Fruit fly (Drosophila melanogaster): Measurements from ENCODE around the gene Traf4.

Gene Traf4

DNA sequence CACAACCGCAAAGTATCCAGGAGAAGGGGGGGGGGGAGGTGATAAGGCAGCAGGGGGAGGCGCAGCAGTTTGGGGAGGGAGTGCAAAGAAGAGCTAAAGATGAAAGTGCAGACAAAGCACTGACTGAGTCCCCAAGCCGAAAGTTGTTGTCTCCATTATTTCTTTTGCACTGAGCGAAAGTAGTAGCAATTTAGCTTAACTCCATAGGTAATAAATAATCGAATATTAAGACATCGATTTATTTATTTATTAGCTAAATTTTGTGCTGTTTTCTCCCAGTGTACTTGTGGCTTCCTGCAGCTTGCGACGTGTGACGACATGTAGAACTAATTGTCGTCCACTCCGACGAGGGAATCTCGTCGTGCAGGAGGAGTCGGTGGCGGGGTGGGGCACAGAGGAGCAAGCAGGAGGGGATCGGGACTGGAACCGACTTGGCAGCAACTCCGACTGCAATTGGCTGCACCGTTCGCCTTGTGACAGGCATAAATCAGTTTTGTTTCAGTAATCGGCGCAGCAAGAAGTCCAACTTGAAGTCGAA is at the start of gene Traf4:
TSS of gene Traf4 (plus strand) at position 488 of the 538 bp plus-strand sequence.
- TF ChIP-seq ttk (optimal IDR thresholded peaks at IDR 0.05) (no peak), Sin3A (optimal IDR thresholded peaks at IDR 0.05) (no peak), h (optimal IDR thresholded peaks at IDR 0.05) (no peak), psq (optimal IDR thresholded peaks at IDR 0.05) (no peak), insv (optimal IDR thresholded peaks at IDR 0.05) (no peak), Myc (optimal IDR thresholded peaks at IDR 0.05) (no peak)

dm6 chr2L:4317910-4318309 is 43.8 kb upstream of the Traf4 start:
- no peak for TF ChIP-seq psq (optimal IDR thresholded peaks at IDR 0.05)
- no peak for TF ChIP-seq Myc (optimal IDR thresholded peaks at IDR 0.05)
- TF ChIP-seq insv (optimal IDR thresholded peaks at IDR 0.05) = no peak
- TF ChIP-seq h (optimal IDR thresholded peaks at IDR 0.05) = no peak
- no peak for TF ChIP-seq Sin3A (optimal IDR thresholded peaks at IDR 0.05)
- TF ChIP-seq ttk (optimal IDR thresholded peaks at IDR 0.05) = no peak

- no peak for TF ChIP-seq Myc (optimal IDR thresholded peaks at IDR 0.05)
- TF ChIP-seq Sin3A (optimal IDR thresholded peaks at IDR 0.05) = no peak
- TF ChIP-seq insv (optimal IDR thresholded peaks at IDR 0.05) = no peak
- TF ChIP-seq h (optimal IDR thresholded peaks at IDR 0.05) = no peak
- TF ChIP-seq psq (optimal IDR thresholded peaks at IDR 0.05) = no peak
- no peak for TF ChIP-seq ttk (optimal IDR thresholded peaks at IDR 0.05)
Measured at dm6 chr2L:4324254-4324653, 37.5 kb upstream of the Traf4 start, which contains the start of gene bdl. TSS of gene bdl (plus strand) at chr2L:4324554.

DNA sequence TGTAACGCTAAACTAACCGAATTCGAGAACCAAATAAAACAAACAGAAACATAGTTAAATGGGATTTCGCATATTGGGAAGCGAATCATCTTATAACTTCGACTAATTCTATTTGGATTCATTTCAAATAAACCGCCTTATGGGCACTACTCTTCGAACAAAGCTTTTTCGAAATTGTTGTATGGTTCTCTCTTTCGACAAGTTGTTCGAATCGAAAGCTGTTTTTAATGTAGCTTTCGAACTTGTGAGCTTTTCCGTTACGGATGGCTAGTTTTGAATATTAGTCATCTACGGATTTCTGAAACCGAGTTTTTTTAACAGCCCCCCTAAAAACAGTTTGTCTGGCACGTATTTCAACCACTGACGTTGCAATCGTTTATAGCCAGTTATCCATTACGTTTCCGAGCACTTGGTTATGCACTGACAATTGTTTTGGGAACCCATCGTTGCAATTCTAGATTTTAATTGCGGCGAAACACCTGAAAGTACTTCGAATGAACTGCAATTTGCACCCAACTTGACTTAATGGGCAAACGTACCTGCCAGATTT is 29.9 kb upstream of the Traf4 start:
- no peak for TF ChIP-seq psq (optimal IDR thresholded peaks at IDR 0.05)
- TF ChIP-seq Sin3A (optimal IDR thresholded peaks at IDR 0.05) = no peak
- TF ChIP-seq ttk (optimal IDR thresholded peaks at IDR 0.05) = no peak
- TF ChIP-seq Myc (optimal IDR thresholded peaks at IDR 0.05) = no peak
- TF ChIP-seq insv (optimal IDR thresholded peaks at IDR 0.05) = no peak
- TF ChIP-seq h (optimal IDR thresholded peaks at IDR 0.05) = no peak

- no peak for TF ChIP-seq insv (optimal IDR thresholded peaks at IDR 0.05)
- no peak for TF ChIP-seq ttk (optimal IDR thresholded peaks at IDR 0.05)
- no peak for TF ChIP-seq h (optimal IDR thresholded peaks at IDR 0.05)
- TF ChIP-seq Myc (optimal IDR thresholded peaks at IDR 0.05) = no peak
- TF ChIP-seq Sin3A (optimal IDR thresholded peaks at IDR 0.05) = no peak
- TF ChIP-seq psq (optimal IDR thresholded peaks at IDR 0.05) = no peak
Measured at dm6 chr2L:4332583-4332961, 29.2 kb upstream of the Traf4 start.

dm6 chr2L:4332962-4333757 is 28.6 kb upstream of the Traf4 start:
- no peak for TF ChIP-seq Sin3A (optimal IDR thresholded peaks at IDR 0.05)
- TF ChIP-seq insv (optimal IDR thresholded peaks at IDR 0.05) = no peak
- TF ChIP-seq h (optimal IDR thresholded peaks at IDR 0.05) = no peak
- no peak for TF ChIP-seq ttk (optimal IDR thresholded peaks at IDR 0.05)
- TF ChIP-seq psq (optimal IDR thresholded peaks at IDR 0.05) = no peak
- no peak for TF ChIP-seq Myc (optimal IDR thresholded peaks at IDR 0.05)

- TF ChIP-seq Myc (optimal IDR thresholded peaks at IDR 0.05) (no peak), ttk (optimal IDR thresholded peaks at IDR 0.05) (no peak), psq (optimal IDR thresholded peaks at IDR 0.05) (no peak), h (optimal IDR thresholded peaks at IDR 0.05) (no peak), Sin3A (optimal IDR thresholded peaks at IDR 0.05) (no peak), insv (optimal IDR thresholded peaks at IDR 0.05) (no peak)
Measured at dm6 chr2L:4333758-4334114, 28.0 kb upstream of the Traf4 start, which contains the start of gene Atet. TSS of gene Atet (plus strand) at chr2L:4333913.

DNA sequence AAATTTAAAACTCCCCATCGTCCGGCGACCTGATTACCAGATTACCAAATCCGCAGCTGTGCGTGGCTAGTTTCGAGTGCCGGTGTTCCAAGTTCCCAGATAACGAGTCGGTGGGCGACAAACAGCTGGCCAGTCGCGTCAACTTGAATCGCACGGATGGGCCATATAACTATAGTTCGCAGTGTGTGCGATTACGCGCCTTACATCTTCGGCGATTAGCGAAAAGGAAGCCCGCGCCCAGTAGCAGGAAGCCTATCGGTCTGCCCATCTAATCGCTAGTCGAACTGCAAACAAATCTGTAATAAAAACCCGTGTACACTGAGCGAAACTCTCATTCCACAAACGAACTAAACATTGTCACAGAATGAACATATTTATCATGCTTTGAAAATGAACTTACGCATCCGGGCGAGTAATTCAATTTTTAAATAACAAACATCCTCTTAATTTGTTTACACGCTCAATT is 26.7 kb upstream of the Traf4 start:
- TF ChIP-seq h (optimal IDR thresholded peaks at IDR 0.05) (no peak), psq (optimal IDR thresholded peaks at IDR 0.05) (no peak), Sin3A (optimal IDR thresholded peaks at IDR 0.05) (no peak)

DNA sequence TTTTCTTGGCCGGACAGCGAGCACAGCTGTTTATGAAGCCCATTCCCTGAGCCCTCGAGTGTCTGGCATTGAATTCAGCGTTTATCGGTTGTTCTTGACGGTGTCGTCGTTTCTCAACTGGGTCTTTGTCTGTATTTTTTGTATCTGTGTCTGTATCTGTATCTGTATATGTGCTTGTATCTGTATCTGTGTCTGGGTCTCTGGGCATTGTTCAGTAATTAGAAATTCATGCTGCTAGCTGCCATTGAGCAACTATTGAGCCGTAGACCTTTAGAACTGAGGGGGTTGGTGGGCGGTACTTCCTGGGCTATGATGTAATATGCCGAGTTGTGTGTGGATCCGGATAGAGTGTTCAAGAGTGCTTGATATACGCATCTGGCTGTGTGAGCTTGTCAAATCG is 25.7 kb upstream of the Traf4 start:
- TF ChIP-seq insv (optimal IDR thresholded peaks at IDR 0.05) = no peak
- no peak for TF ChIP-seq Sin3A (optimal IDR thresholded peaks at IDR 0.05)
- no peak for TF ChIP-seq h (optimal IDR thresholded peaks at IDR 0.05)
- TF ChIP-seq Myc (optimal IDR thresholded peaks at IDR 0.05) = no peak

DNA sequence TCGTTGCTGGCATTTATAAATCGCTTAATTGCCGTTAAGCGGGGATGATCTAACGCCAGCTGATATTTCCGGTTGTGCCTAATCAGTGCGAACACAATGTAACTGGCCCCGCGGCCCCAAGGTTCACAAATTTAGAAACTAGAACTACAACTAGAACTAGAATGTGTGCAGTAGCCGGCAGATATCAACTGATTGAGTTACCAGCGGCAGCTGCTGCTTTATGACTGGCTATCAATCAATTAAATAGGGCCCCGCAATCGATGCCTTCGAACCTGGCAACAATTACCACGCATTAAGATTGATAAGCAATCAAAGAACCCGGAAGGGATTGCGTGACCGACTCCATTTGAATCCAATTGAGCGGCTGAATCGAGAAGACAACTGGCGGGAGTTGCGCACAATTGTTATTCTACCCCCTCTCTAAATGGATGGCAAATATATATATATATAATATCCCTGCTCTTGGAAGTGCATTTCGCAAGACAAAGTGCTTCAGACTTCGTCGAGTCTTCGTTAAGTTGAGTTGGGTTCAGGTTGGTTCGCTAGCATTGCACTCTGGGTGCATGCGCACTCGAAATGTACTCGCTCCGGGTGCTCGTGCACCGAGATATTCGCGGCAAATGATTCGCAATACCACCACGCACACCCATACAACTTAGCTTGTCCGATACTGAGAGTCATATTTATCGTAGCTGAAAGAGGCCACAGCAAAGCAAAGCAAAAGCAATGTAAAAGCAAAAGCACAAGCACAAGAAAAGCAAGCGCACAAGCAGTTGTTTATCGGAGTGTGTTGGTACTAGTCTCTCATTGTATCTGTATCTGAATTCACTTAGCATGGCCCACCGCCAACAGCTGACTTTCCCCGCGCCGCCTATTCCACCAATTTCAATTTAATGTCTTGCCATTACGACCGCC is 21.7 kb upstream of the Traf4 start:
- TF ChIP-seq psq (optimal IDR thresholded peaks at IDR 0.05) (no peak), insv (optimal IDR thresholded peaks at IDR 0.05) (no peak), Myc (optimal IDR thresholded peaks at IDR 0.05) (no peak), Sin3A (optimal IDR thresholded peaks at IDR 0.05) (no peak), ttk (optimal IDR thresholded peaks at IDR 0.05) (no peak), h (optimal IDR thresholded peaks at IDR 0.05) (no peak)

- no peak for TF ChIP-seq psq (optimal IDR thresholded peaks at IDR 0.05)
- no peak for TF ChIP-seq insv (optimal IDR thresholded peaks at IDR 0.05)
- no peak for TF ChIP-seq Myc (optimal IDR thresholded peaks at IDR 0.05)
- no peak for TF ChIP-seq ttk (optimal IDR thresholded peaks at IDR 0.05)
- TF ChIP-seq h (optimal IDR thresholded peaks at IDR 0.05) = no peak
- TF ChIP-seq Sin3A (optimal IDR thresholded peaks at IDR 0.05) = no peak
Measured at dm6 chr2L:4345569-4346131, 16.1 kb upstream of the Traf4 start.
